Comparison of ENCODE assay signal across 2 worm cellular contexts in the genomic region with DNA sequence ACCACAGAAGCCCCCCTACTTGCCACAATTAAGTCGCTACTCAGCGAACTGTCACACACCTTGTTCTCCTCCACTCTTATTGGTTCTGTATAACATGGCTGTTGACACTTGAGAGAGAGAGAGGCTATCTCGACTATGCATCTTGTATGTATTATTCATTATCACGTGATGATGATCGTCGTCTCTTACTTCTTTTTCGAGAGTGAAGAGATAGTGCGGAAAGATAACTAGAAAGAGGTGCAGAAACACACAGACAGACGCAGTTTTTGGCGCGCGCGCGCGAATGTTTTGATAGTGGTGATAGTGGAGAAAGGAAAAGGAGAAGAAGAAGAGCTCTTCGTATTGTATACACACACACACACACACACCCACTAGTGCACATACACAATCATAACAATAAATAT.
TF ChIP-seq lines count a peak whose summit lies in the region.

No protein-coding gene starts in this region.

TF ChIP-seq in whole organism, L1 larva, 84 proteins besides CTCF, POLR2A, EP300 and RAD21 (continued from another document):
- no peak for TF ChIP-seq unc-30 (tag; optimal IDR thresholded peaks at IDR 0.05; lab: Kevin White, UChicago)
- peak; percentile 36 for TF ChIP-seq xbp-1 (tag; optimal IDR thresholded peaks at IDR 0.05; lab: Kevin White, UChicago)
- TF ChIP-seq lin-39 (tag; optimal IDR thresholded peaks at IDR 0.05; lab: Kevin White, UChicago): no peak
- TF ChIP-seq C16A3.4 (tag; optimal IDR thresholded peaks at IDR 0.05; lab: Kevin White, UChicago): peak; percentile 44
- TF ChIP-seq ceh-82 (tag; optimal IDR thresholded peaks at IDR 0.05; lab: Kevin White, UChicago): peak in 1 of 3 experiments; percentile 25
- peak; percentile 74 for TF ChIP-seq nhr-19 (GFP tag; conservative IDR thresholded peaks at IDR 0.05; lab: Robert Waterston, UW)
- TF ChIP-seq grh-1 (GFP tag; IDR thresholded peaks at IDR 0.05; lab: Robert Waterston, UW): no peak; the same call in 1 of the 2 replicates
- TF ChIP-seq nhr-20 (tag; optimal IDR thresholded peaks at IDR 0.05; lab: Kevin White, UChicago): peak; percentile 92
- TF ChIP-seq jun-1 (tag; optimal IDR thresholded peaks at IDR 0.05; lab: Kevin White, UChicago): peak; percentile 58
- peak; percentile 40 to 70 (median 67) for TF ChIP-seq dpl-1 (GFP tag; optimal IDR thresholded peaks at IDR 0.05; lab: Kevin White, UChicago)
- peak; percentile 73 for TF ChIP-seq snu-23 (GFP tag; optimal IDR thresholded peaks at IDR 0.05; lab: Kevin White, UChicago)
- peak; percentile 48 for TF ChIP-seq dsc-1 (tag; optimal IDR thresholded peaks at IDR 0.05; lab: Kevin White, UChicago)
- TF ChIP-seq lsy-2 (tag; optimal IDR thresholded peaks at IDR 0.05; lab: Kevin White, UChicago): peak; percentile 58 to 83
- TF ChIP-seq pqm-1 (tag; optimal IDR thresholded peaks at IDR 0.05; lab: Kevin White, UChicago): peak; percentile 26
- TF ChIP-seq lin-13 (GFP tag; optimal IDR thresholded peaks at IDR 0.05; lab: Kevin White, UChicago): peak; percentile 69
- TF ChIP-seq nhr-84 (tag; optimal IDR thresholded peaks at IDR 0.05; lab: Kevin White, UChicago): no peak
- no peak for TF ChIP-seq ztf-11 (tag; optimal IDR thresholded peaks at IDR 0.05; lab: Kevin White, UChicago)
- TF ChIP-seq hpl-2 (GFP tag; optimal IDR thresholded peaks at IDR 0.05; lab: Kevin White, UChicago): peak; percentile 8
- TF ChIP-seq egl-27 (tag; optimal IDR thresholded peaks at IDR 0.05; lab: Kevin White, UChicago): peak in 1 of 2 experiments; percentile 44
- TF ChIP-seq sup-37 (GFP tag; optimal IDR thresholded peaks at IDR 0.05; lab: Kevin White, UChicago): no peak
- peak; percentile 31 for TF ChIP-seq rnt-1 (tag; optimal IDR thresholded peaks at IDR 0.05; lab: Kevin White, UChicago)
- TF ChIP-seq fkh-8 (tag; optimal IDR thresholded peaks at IDR 0.05; lab: Kevin White, UChicago): peak; percentile 80
- TF ChIP-seq elt-3 (tag; optimal IDR thresholded peaks at IDR 0.05; lab: Kevin White, UChicago): peak in 4 of 6 experiments; percentile 54 to 90 (median 72)
- peak; percentile 43 to 89 for TF ChIP-seq lin-35 (GFP tag; optimal IDR thresholded peaks at IDR 0.05; lab: Kevin White, UChicago)
- peak; percentile 55 for TF ChIP-seq swsn-7 (tag; optimal IDR thresholded peaks at IDR 0.05; lab: Kevin White, UChicago)
- no peak for TF ChIP-seq ces-1 (GFP tag; optimal IDR thresholded peaks at IDR 0.05; lab: Kevin White, UChicago)
- peak; percentile 47 to 55 for TF ChIP-seq efl-1 (optimal IDR thresholded peaks at IDR 0.05; lab: Kevin White, UChicago)
- peak in 1 of 2 experiments; percentile 96 for TF ChIP-seq efl-1 (GFP tag; optimal IDR thresholded peaks at IDR 0.05 in 1 of 2; lab: Kevin White, UChicago)
- peak; percentile 57 for TF ChIP-seq tbx-2 (tag; optimal IDR thresholded peaks at IDR 0.05; lab: Kevin White, UChicago)
- peak; percentile 82 for TF ChIP-seq mep-1 (tag; optimal IDR thresholded peaks at IDR 0.05; lab: Kevin White, UChicago)
- peak; percentile 87 for TF ChIP-seq lin-14 (GFP tag; optimal IDR thresholded peaks at IDR 0.05; lab: Kevin White, UChicago)
- TF ChIP-seq ztf-4 (tag; optimal IDR thresholded peaks at IDR 0.05; lab: Kevin White, UChicago): peak; percentile 63
- peak; percentile 89 for TF ChIP-seq nhr-71 (tag; optimal IDR thresholded peaks at IDR 0.05; lab: Kevin White, UChicago)
- peak; percentile 63 for TF ChIP-seq skn-1 (tag; optimal IDR thresholded peaks at IDR 0.05; lab: Kevin White, UChicago)
- peak; percentile 23 for TF ChIP-seq lir-3 (tag; optimal IDR thresholded peaks at IDR 0.05; lab: Kevin White, UChicago; ENCODE audit: poor library complexity)
- TF ChIP-seq elt-2 (tag; optimal IDR thresholded peaks at IDR 0.05; lab: Kevin White, UChicago): peak; percentile 68

TF ChIP-seq in whole organism, L3 larva, 47 proteins besides CTCF, POLR2A, EP300 and RAD21 (continued from another document):
- peak; percentile 97 for TF ChIP-seq pha-4 (tag; optimal IDR thresholded peaks at IDR 0.05; lab: Kevin White, UChicago)
- TF ChIP-seq skn-1 (tag; optimal IDR thresholded peaks at IDR 0.05; lab: Kevin White, UChicago): peak; percentile 67
- TF ChIP-seq sea-2 (GFP tag; optimal IDR thresholded peaks at IDR 0.05; lab: Kevin White, UChicago): no peak
- TF ChIP-seq ztf-4 (tag; optimal IDR thresholded peaks at IDR 0.05; lab: Kevin White, UChicago): no peak
- peak; percentile 83 for TF ChIP-seq nhr-23 (tag; optimal IDR thresholded peaks at IDR 0.05; lab: Kevin White, UChicago)
- peak; percentile 57 for TF ChIP-seq jun-1 (tag; optimal IDR thresholded peaks at IDR 0.05; lab: Kevin White, UChicago)
- no peak for TF ChIP-seq ceh-82 (tag; optimal IDR thresholded peaks at IDR 0.05; lab: Kevin White, UChicago)
- peak; percentile 17 for TF ChIP-seq unc-62 (GFP tag; optimal IDR thresholded peaks at IDR 0.05; lab: Kevin White, UChicago)
- TF ChIP-seq nhr-67 (tag; optimal IDR thresholded peaks at IDR 0.05; lab: Kevin White, UChicago): no peak
- TF ChIP-seq nhr-77 (tag; optimal IDR thresholded peaks at IDR 0.05; lab: Kevin White, UChicago): no peak
- no peak for TF ChIP-seq unc-39 (tag; optimal IDR thresholded peaks at IDR 0.05; lab: Kevin White, UChicago)
- peak; percentile 14 for TF ChIP-seq fos-1 (tag; optimal IDR thresholded peaks at IDR 0.05; lab: Kevin White, UChicago)
- TF ChIP-seq mdl-1 (tag; optimal IDR thresholded peaks at IDR 0.05; lab: Kevin White, UChicago): no peak
- no peak for TF ChIP-seq elt-3 (tag; optimal IDR thresholded peaks at IDR 0.05; lab: Kevin White, UChicago)
- TF ChIP-seq lsy-12 (tag; optimal IDR thresholded peaks at IDR 0.05; lab: Kevin White, UChicago): peak; percentile 46
- peak; percentile 59 for TF ChIP-seq ceh-28 (tag; optimal IDR thresholded peaks at IDR 0.05; lab: Kevin White, UChicago)
- TF ChIP-seq egl-5 (tag; optimal IDR thresholded peaks at IDR 0.05; lab: Kevin White, UChicago): no peak
- TF ChIP-seq mml-1 (tag; optimal IDR thresholded peaks at IDR 0.05; lab: Kevin White, UChicago): no peak
- no peak for TF ChIP-seq R02D3.7 (tag; optimal IDR thresholded peaks at IDR 0.05; lab: Kevin White, UChicago)
- TF ChIP-seq eor-1 (tag; optimal IDR thresholded peaks at IDR 0.05; lab: Kevin White, UChicago): no peak
- no peak for TF ChIP-seq daf-12 (tag; optimal IDR thresholded peaks at IDR 0.05; lab: Kevin White, UChicago)
- no peak for TF ChIP-seq tbx-2 (tag; optimal IDR thresholded peaks at IDR 0.05; lab: Kevin White, UChicago)
- peak; percentile 91 for TF ChIP-seq elt-1 (tag; optimal IDR thresholded peaks at IDR 0.05; lab: Kevin White, UChicago)
- no peak for TF ChIP-seq nhr-76 (tag; optimal IDR thresholded peaks at IDR 0.05; lab: Kevin White, UChicago)
- no peak for TF ChIP-seq aly-2 (tag; optimal IDR thresholded peaks at IDR 0.05; lab: Kevin White, UChicago)
- no peak for TF ChIP-seq nhr-12 (tag; optimal IDR thresholded peaks at IDR 0.05; lab: Kevin White, UChicago)
- no peak for TF ChIP-seq zag-1 (tag; optimal IDR thresholded peaks at IDR 0.05; lab: Kevin White, UChicago)
- peak; percentile 89 for TF ChIP-seq elt-2 (tag; optimal IDR thresholded peaks at IDR 0.05; lab: Kevin White, UChicago)
- no peak for TF ChIP-seq egl-27 (tag; optimal IDR thresholded peaks at IDR 0.05; lab: Kevin White, UChicago)
TF ChIP-seq in whole organism, L3 larva: peak in this region for 16.
